Fruit fly (Drosophila melanogaster): ENCODE results near the gene CG12075.

- TF ChIP-seq Smox (GFP tag; optimal IDR thresholded peaks at IDR 0.05) (no peak), eg (GFP tag; IDR thresholded peaks at IDR 0.05) (no peak), Gug (GFP tag; IDR thresholded peaks at IDR 0.05) (no peak), CG8632 (GFP tag; optimal IDR thresholded peaks at IDR 0.05) (no peak), cyc (GFP tag; optimal IDR thresholded peaks at IDR 0.05) (no peak), pdm3 (GFP tag; optimal IDR thresholded peaks at IDR 0.05) (no peak), CG6808 (GFP tag; optimal IDR thresholded peaks at IDR 0.05) (no peak)
Observed at dm6 chrX:8829396-8829795, 8.7 kb upstream of the CG12075 start.
